Worm (Caenorhabditis elegans) whole organism, L3 larva: ENCODE measurements around the gene clc-7.

Experiments
- R02D3.7 ChIP-seq: fragments of 150-350 bp; optimal IDR thresholded peaks from 2 replicates; lab custom pipeline; 2014; ENCODE audit warnings: missing biosample characterization, missing genetic modification characterization
- ZK546.5 ChIP-seq: sonication (generic microtip); optimal IDR thresholded peaks from 2 replicates; lab custom pipeline; 2017; ENCODE audit warnings: missing biosample characterization, missing genetic modification characterization
- ama-1 ChIP-seq: fragments of 150-350 bp; optimal IDR thresholded peaks from 2 replicates; lab custom pipeline; 2018
- ceh-28 ChIP-seq: fragments of 150-350 bp; optimal IDR thresholded peaks from 2 replicates; lab custom pipeline; 2014; ENCODE audit warnings: missing biosample characterization, missing genetic modification reagents, missing genetic modification characterization
- ceh-82 ChIP-seq: fragments of 150-350 bp; optimal IDR thresholded peaks from 2 replicates; lab custom pipeline; 2014; ENCODE audit warnings: missing biosample characterization, missing genetic modification characterization
- ceh-9 ChIP-seq: sonication (generic microtip); optimal IDR thresholded peaks from 2 replicates; lab custom pipeline; 2018; ENCODE audit warnings: missing biosample characterization, missing genetic modification characterization
- elt-2 ChIP-seq: sonication (generic microtip); optimal IDR thresholded peaks from 2 replicates; lab custom pipeline; 2016; ENCODE audit warnings: missing genetic modification reagents, mild to moderate bottlenecking, missing genetic modification characterization, missing compliant biosample characterization
- elt-3 ChIP-seq, 3 experiments: fragments of 150-350 bp in 1 of 3; sonication (generic microtip) in 2 of 3; optimal IDR thresholded peaks; 2 replicates in 2 of 3; 4 replicates in 1 of 3; lab custom pipeline; 2014 to 2017; ENCODE audit warnings: missing biosample characterization in 3 of 3, missing genetic modification characterization in 3 of 3
- eor-1 ChIP-seq, 2 experiments: fragments of 150-350 bp; optimal IDR thresholded peaks; 2 replicates each; lab custom pipeline; 2014 to 2018; ENCODE audit warnings: missing biosample characterization in 2 of 2, missing genetic modification characterization in 2 of 2
- fkh-10 ChIP-seq: sonication (generic microtip); optimal IDR thresholded peaks from 2 replicates; lab custom pipeline; 2017; ENCODE audit warnings: missing biosample characterization, missing genetic modification reagents, missing genetic modification characterization
- hmg-11 ChIP-seq: sonication (generic microtip); optimal IDR thresholded peaks from 2 replicates; lab custom pipeline; 2016; ENCODE audit warnings: missing genetic modification characterization, missing compliant biosample characterization
- jun-1 ChIP-seq: fragments of 150-350 bp; optimal IDR thresholded peaks from 2 replicates; lab custom pipeline; 2014; ENCODE audit warnings: missing biosample characterization, missing genetic modification reagents, missing genetic modification characterization
- lin-15B ChIP-seq: fragments of 150-350 bp; optimal IDR thresholded peaks from 2 replicates; lab custom pipeline; 2014; ENCODE audit warnings: missing biosample characterization, missing genetic modification characterization
- lin-39 ChIP-seq: fragments of 150-350 bp; optimal IDR thresholded peaks from 2 replicates; lab custom pipeline; 2018; ENCODE audit warnings: missing biosample characterization, missing genetic modification reagents, missing genetic modification characterization
- lsy-12 ChIP-seq: sonication (generic microtip); optimal IDR thresholded peaks from 2 replicates; lab custom pipeline; 2016; ENCODE audit warnings: mild to moderate bottlenecking, missing genetic modification characterization, missing compliant biosample characterization
- mdl-1 ChIP-seq: fragments of 150-350 bp; optimal IDR thresholded peaks from 2 replicates; lab custom pipeline; 2014; ENCODE audit warnings: missing biosample characterization, missing genetic modification characterization
- mml-1 ChIP-seq: fragments of 150-350 bp; sonication (generic microtip); optimal IDR thresholded peaks from 3 replicates; lab custom pipeline; 2014; ENCODE audit warnings: missing biosample characterization, missing genetic modification characterization
- nfya-1 ChIP-seq: sonication (generic microtip); optimal IDR thresholded peaks from 2 replicates; lab custom pipeline; 2017; ENCODE audit warnings: missing genetic modification characterization, mild to moderate bottlenecking, missing compliant biosample characterization, antibody characterized with exemption, moderate library complexity; ENCODE audit not compliant: insufficient read depth
- nhr-11 ChIP-seq: fragments of 150-350 bp; optimal IDR thresholded peaks from 2 replicates; lab custom pipeline; 2014; ENCODE audit warnings: missing biosample characterization, missing genetic modification characterization
- nhr-12 ChIP-seq: fragments of 150-350 bp; optimal IDR thresholded peaks from 2 replicates; lab custom pipeline; 2014; ENCODE audit warnings: missing biosample characterization, missing genetic modification characterization
- nhr-23 ChIP-seq: fragments of 150-350 bp; optimal IDR thresholded peaks from 2 replicates; lab custom pipeline; 2014; ENCODE audit warnings: missing biosample characterization, missing genetic modification reagents, missing genetic modification characterization
- nhr-25 ChIP-seq: sonication (generic microtip); optimal IDR thresholded peaks from 2 replicates; lab custom pipeline; 2017; ENCODE audit warnings: missing biosample characterization, missing genetic modification characterization
- nhr-28 ChIP-seq: fragments of 150-350 bp; optimal IDR thresholded peaks from 2 replicates; lab custom pipeline; 2014; ENCODE audit warnings: missing biosample characterization, missing genetic modification characterization
- nhr-43 ChIP-seq: sonication (generic microtip); optimal IDR thresholded peaks from 2 replicates; lab custom pipeline; 2016; ENCODE audit warnings: mild to moderate bottlenecking, missing genetic modification characterization, missing compliant biosample characterization; ENCODE audit not compliant: poor library complexity, severe bottlenecking
- pha-4 ChIP-seq: fragments of 150-350 bp; optimal IDR thresholded peaks from 2 replicates; lab custom pipeline; 2014; ENCODE audit warnings: missing biosample characterization, missing genetic modification reagents, missing genetic modification characterization
- pqm-1 ChIP-seq: fragments of 150-350 bp; optimal IDR thresholded peaks from 2 replicates; lab custom pipeline; 2017; ENCODE audit warnings: missing biosample characterization, missing genetic modification characterization, inconsistent platforms
- snpc-4 ChIP-seq: fragments of 150-350 bp; optimal IDR thresholded peaks from 2 replicates; lab custom pipeline; 2014; ENCODE audit warnings: missing biosample characterization, missing genetic modification characterization
- tbx-2 ChIP-seq: sonication (generic microtip); optimal IDR thresholded peaks from 2 replicates; lab custom pipeline; 2016; ENCODE audit warnings: mild to moderate bottlenecking, missing genetic modification characterization, missing compliant biosample characterization
- unc-62 ChIP-seq: fragments of 150-350 bp; sonication (generic microtip); optimal IDR thresholded peaks from 4 replicates; lab custom pipeline; 2014; ENCODE audit warnings: missing biosample characterization, missing genetic modification reagents, missing genetic modification characterization

clc-7 gene

DNA sequence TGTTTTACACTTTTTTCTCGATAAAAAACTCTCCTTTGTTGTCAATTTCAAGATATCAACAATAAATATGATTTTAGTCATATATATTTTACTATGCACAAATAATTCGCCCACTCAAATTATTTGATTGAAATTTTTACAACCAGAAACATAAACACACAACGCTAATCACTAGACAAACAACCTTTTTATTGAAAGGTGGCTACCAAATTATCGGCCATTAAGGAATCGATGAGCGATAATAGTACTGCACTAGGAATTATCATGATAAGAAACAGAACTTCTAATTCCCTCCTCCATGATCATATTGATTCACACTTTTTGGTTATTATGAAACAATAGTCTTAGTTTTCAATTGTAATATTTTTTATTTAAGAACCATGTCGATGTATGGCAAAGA, 41.2 kb downstream of the clc-7 start, which contains the start of gene C42D8.1:
Gene C42D8.1, plus strand, starts transcription at position 377 of the 400 bp plus-strand sequence.
- TF ChIP-seq ceh-9 = no peak
- TF ChIP-seq snpc-4 = no peak
- peak; percentile 84 for TF ChIP-seq elt-2 (tag; lab: Kevin White, UChicago)
- TF ChIP-seq mdl-1 (tag; lab: Kevin White, UChicago) = no peak
- TF ChIP-seq pha-4 (tag; lab: Kevin White, UChicago) = peak; percentile 35
- peak; percentile 89 for TF ChIP-seq pqm-1 (tag; lab: Kevin White, UChicago)
- TF ChIP-seq lin-15B (tag; lab: Kevin White, UChicago) = no peak
- TF ChIP-seq eor-1 (tag; optimal IDR thresholded peaks at IDR 0.05; lab: Kevin White, UChicago) = no peak
- TF ChIP-seq, all 47 proteins: peak for 3

DNA sequence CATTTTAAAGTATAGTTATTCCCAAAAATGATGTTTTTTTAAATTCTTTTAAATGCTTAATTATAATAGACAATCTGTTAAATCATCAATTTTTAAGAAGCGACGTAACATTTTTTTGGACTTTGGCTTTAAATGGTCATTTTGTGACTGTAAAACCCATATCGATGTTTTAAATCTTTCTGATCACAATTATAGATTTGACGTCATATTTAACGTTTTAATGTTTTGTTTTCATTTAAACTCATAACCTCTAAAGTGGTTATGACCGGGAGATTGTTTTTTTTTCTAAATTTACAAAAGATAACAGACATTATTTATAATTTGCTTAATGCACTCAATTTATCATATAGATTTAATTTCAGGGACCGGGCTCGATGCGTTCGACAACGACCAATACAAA, 44.0 kb downstream of the clc-7 start:
- TF ChIP-seq elt-2 (tag; lab: Kevin White, UChicago) = no peak
- TF ChIP-seq tbx-2 (tag; lab: Kevin White, UChicago) = no peak

DNA sequence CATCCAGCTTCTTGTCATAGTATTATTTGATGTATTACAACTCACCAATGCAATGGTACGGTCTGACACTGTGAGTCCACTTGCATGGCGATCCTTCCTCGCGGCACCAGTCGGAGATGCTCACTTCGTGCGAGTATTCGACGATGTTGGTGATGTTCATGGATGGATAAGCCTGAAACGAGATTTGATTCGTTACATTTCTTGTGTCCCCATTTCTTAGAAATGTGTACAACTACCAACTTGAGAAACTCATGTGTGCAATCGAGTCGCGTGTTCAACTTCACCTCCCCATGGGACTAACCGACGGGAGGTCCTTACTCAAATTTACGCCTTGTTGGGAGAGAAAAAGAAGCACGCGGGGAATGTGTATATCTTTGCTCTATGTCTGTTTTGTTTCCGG, 47.6 kb downstream of the clc-7 start:
- TF ChIP-seq lin-39 (tag; lab: Kevin White, UChicago) = peak; percentile 29
- TF ChIP-seq nhr-28 (tag; lab: Kevin White, UChicago) = no peak

DNA sequence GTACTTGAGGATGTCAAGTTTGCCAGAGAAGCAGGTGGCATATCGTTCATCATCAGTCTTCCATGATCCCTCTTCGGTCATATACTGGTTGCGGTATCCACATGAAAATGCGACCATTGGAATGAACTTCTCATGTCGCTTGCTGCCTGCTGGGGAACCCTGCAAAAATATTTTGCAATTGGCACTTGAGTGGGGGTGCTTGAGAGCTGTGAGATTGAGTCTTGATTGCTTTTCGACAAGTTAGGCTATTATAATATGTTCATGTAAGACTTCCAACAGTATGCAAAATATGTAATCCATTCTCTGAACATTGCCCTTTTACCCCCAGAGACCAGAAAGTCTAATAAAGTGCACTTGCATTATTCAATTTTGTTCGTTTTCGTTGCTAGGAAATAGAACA, 48.3 kb downstream of the clc-7 start:
- no peak for TF ChIP-seq nhr-28 (tag; lab: Kevin White, UChicago)
- TF ChIP-seq hmg-11 (tag; lab: Kevin White, UChicago) = no peak
- peak; percentile 31 for TF ChIP-seq ama-1 (lab: Kevin White, UChicago)

DNA sequence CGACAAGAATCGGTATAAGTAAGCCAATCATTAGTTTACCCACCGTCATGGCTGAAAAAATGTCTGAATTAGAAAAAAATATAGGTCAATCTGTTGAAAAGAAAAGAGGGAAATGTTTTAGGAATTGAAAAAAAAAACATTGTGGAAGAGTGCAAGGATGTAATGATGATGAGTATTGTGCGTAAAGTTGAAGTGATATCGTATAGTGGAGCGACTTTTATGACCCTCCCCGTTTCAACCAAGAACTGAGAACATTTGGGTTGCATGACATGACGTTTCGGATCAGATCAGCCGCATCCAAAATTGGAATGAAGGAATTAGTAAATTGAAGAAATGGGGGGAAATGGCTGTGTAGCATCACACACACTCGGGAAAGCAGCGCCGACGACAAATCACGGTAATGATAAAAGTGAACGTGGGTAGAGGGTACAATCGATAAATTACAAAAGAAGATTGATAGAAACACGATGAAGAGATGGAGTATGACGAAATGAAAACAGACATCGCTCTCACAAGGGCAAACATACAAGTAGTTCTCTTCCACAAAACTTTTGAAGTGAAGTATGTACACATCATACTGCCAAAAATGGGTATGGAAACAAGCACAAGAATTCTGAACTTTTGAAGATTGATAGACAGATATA, 49.0 kb downstream of the clc-7 start, which contains the start of gene apl-1:
Gene apl-1, minus strand, starts transcription at position 51 of the 644 bp plus-strand sequence.
- TF ChIP-seq mdl-1 (tag; lab: Kevin White, UChicago) (no peak), R02D3.7 (tag; lab: Kevin White, UChicago) (no peak), mml-1 (tag; lab: Kevin White, UChicago) (no peak), nhr-23 (tag; lab: Kevin White, UChicago) (peak; percentile 48), nfya-1 (tag; lab: Kevin White, UChicago) (peak; percentile 28), nhr-25 (tag; lab: Kevin White, UChicago) (peak; percentile 43), jun-1 (tag; lab: Kevin White, UChicago) (no peak), lin-15B (tag; lab: Kevin White, UChicago) (no peak), ceh-28 (tag; lab: Kevin White, UChicago) (peak; percentile 28), ceh-82 (tag; lab: Kevin White, UChicago) (no peak), ama-1 (lab: Kevin White, UChicago) (peak; percentile 15), lsy-12 (no peak), lin-39 (tag; lab: Kevin White, UChicago) (no peak), pha-4 (tag; lab: Kevin White, UChicago) (peak; percentile 46), ZK546.5 (no peak), nhr-12 (tag; lab: Kevin White, UChicago) (no peak), elt-3 (tag; optimal IDR thresholded peaks at IDR 0.05; lab: Kevin White, UChicago) (no peak), snpc-4 (no peak)

DNA sequence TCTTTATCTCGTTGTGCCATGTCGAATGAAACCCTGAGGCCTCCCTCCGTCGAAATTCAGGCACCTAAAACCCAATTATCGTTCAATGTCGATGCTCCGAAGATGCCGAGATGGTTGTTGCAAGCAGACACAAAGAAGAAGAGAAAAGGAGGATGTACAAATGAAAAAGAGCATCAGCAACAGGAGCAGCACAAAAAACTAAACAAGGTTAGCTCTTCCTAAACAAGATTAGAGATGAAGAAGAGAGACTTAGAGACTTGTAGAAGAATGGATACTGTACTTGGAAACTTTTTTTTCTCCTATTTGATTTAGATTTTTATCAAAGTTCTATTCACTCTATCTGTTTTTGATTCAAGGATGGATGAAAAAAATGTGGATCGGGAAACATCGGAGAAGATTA, 49.7 kb downstream of the clc-7 start:
- TF ChIP-seq fkh-10 = peak; percentile 85
- TF ChIP-seq nhr-43 (tag; lab: Kevin White, UChicago) = no peak

DNA sequence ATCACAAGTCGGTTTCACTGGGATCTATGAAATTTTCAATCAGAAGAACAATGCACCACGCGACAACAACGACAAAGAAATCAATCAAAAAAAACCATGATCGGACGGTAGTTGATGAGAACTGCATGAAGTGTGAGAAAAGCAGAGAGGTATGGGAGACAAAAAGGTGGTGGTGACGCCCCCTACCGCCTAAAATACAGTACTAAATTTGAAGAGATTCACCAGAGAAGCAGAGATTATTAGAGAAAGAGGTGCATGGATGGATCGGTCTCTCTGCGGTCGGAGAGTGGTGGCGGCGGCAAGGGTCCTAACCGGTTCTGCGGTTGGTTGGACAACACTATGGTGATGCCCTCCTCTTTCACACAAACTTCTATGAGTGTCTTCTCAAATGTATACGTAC, 51.4 kb downstream of the clc-7 start:
- TF ChIP-seq pha-4 (tag; lab: Kevin White, UChicago) (peak; percentile 33), lsy-12 (peak; percentile 39), unc-62 (GFP tag; lab: Kevin White, UChicago) (peak; percentile 50), mdl-1 (tag; lab: Kevin White, UChicago) (peak; percentile 26), nhr-11 (tag; lab: Kevin White, UChicago) (no peak), nhr-23 (tag; lab: Kevin White, UChicago) (peak; percentile 77), nhr-43 (tag; lab: Kevin White, UChicago) (peak; percentile 80), jun-1 (tag; lab: Kevin White, UChicago) (peak; percentile 44), nfya-1 (tag; lab: Kevin White, UChicago) (peak; percentile 51), elt-2 (tag; lab: Kevin White, UChicago) (peak; percentile 28), ama-1 (lab: Kevin White, UChicago) (peak; percentile 56), ZK546.5 (no peak), nhr-25 (tag; lab: Kevin White, UChicago) (peak; percentile 86), lin-39 (tag; lab: Kevin White, UChicago) (peak; percentile 28), elt-3 (tag; optimal IDR thresholded peaks at IDR 0.05; lab: Kevin White, UChicago) (no peak)
